Worm (Caenorhabditis elegans) whole organism, midembryonic: ENCODE measurements around the gene F56H9.6.

ENCODE experiments used
- cog-1 ChIP-seq: sonication (generic microtip); optimal IDR thresholded peaks from 2 replicates; lab custom pipeline; 2016; ENCODE audit warnings: missing genetic modification characterization, missing compliant biosample characterization
- flt-1 ChIP-seq: fragments of 200-800 bp; sonication (Bioruptor generic); IDR thresholded peaks from 2 replicates; pipeline ENCODE4 v1.3.6; 2022; ENCODE audit warnings: missing genetic modification characterization, missing compliant biosample characterization
- klf-2 ChIP-seq: fragments of 200-800 bp; sonication (Bioruptor generic); conservative IDR thresholded peaks from 2 replicates; pipeline ENCODE4 v1.3.6; 2022; ENCODE audit warnings: missing genetic modification reagents, missing genetic modification characterization, missing compliant biosample characterization
- med-1 ChIP-seq: sonication (generic microtip); optimal IDR thresholded peaks from 2 replicates; lab custom pipeline; 2017; ENCODE audit warnings: missing genetic modification characterization, mild to moderate bottlenecking, missing compliant biosample characterization, antibody characterized with exemption, missing genetic modification reagents; ENCODE audit not compliant: insufficient read depth
- ztf-23 ChIP-seq: fragments of 200-800 bp; sonication (Bioruptor generic); IDR thresholded peaks from 2 replicates; pipeline ENCODE4 v1.3.6; 2022; ENCODE audit warnings: missing genetic modification reagents, missing genetic modification characterization, missing compliant biosample characterization
- ztf-29 ChIP-seq: fragments of 200-800 bp; sonication (Bioruptor generic); IDR thresholded peaks from 2 replicates; pipeline ENCODE4 v1.3.6; 2022; ENCODE audit warnings: missing genetic modification reagents, missing genetic modification characterization, missing compliant biosample characterization

DNA sequence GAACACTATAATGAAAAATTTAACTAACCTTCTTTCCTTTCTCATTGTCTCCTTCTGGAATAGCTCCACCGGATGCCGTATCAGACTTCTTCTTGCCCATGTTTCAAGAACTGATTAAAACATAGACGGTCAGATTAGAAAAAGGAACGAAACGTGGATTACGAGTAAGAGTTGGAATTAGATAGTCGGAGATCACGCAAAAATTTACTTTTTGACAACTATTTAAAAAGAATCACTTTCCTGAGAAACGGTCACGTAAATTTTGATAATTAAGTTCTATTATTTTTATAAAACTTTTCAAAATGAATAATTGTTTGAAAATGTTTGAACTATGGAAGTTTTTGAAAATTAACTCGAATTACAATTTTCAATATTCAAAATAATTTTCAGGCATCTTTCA is 17.5 kb downstream of the F56H9.6 start, which contains the start of gene cyc-2.2:
- no peak for TF ChIP-seq ztf-23 (GFP tag; lab: Robert Waterston, UW)
- TF ChIP-seq cog-1 (tag; lab: Kevin White, UChicago) = no peak
- TF ChIP-seq flt-1 (GFP tag; lab: Robert Waterston, UW) = no peak
- TF ChIP-seq klf-2 (GFP tag; lab: Robert Waterston, UW) = no peak
- no peak for TF ChIP-seq ztf-29
- no peak for TF ChIP-seq med-1
